Fruit fly (Drosophila melanogaster): Measurements from ENCODE around the gene tow.

tow gene

dm6 chr3L:6968961-6969814 is 26.5 kb downstream of the tow start, which contains the start of the genes Mis12 and CG9953 (continued):
- 0 out of 2 replicates have a peak, but pooled peaks have one; percentile 25 for TF ChIP-seq CG4730 (GFP tag; IDR thresholded peaks at IDR 0.05)
- TF ChIP-seq Six4 (GFP tag; optimal IDR thresholded peaks at IDR 0.05) = no peak
- peak; percentile 39 for TF ChIP-seq bcd (GFP tag; optimal IDR thresholded peaks at IDR 0.05)
- TF ChIP-seq ato (GFP tag; IDR thresholded peaks at IDR 0.05; ENCODE audit: partially characterized antibody) = no peak
- no peak for TF ChIP-seq cad (GFP tag; optimal IDR thresholded peaks at IDR 0.05)
- TF ChIP-seq disco-r (GFP tag; optimal IDR thresholded peaks at IDR 0.05) = no peak
- no peak for TF ChIP-seq CG13287 (GFP tag; IDR thresholded peaks at IDR 0.05; ENCODE audit: partially characterized antibody)
- TF ChIP-seq p53 (GFP tag; optimal IDR thresholded peaks at IDR 0.05) = no peak
- TF ChIP-seq CG13624 (GFP tag; optimal IDR thresholded peaks at IDR 0.05) = no peak
- peak; percentile 54 for TF ChIP-seq ssp (GFP tag; IDR thresholded peaks at IDR 0.05)
- no peak for TF ChIP-seq Hand (GFP tag; optimal IDR thresholded peaks at IDR 0.05)
- no peak for TF ChIP-seq corto (GFP tag; optimal IDR thresholded peaks at IDR 0.05)
- TF ChIP-seq nau (GFP tag; optimal IDR thresholded peaks at IDR 0.05) = no peak
- TF ChIP-seq CG1792 (GFP tag; optimal IDR thresholded peaks at IDR 0.05) = no peak
- peak; percentile 26 for TF ChIP-seq pzg (GFP tag; optimal IDR thresholded peaks at IDR 0.05)
- peak; percentile 10 for TF ChIP-seq Bteb2 (GFP tag; optimal IDR thresholded peaks at IDR 0.05)
- TF ChIP-seq Xbp1 (GFP tag; optimal IDR thresholded peaks at IDR 0.05) = peak; percentile 27
- peak; percentile 31; the same call in 1 of the 3 replicates for TF ChIP-seq tgo (GFP tag; IDR thresholded peaks at IDR 0.05)
- peak; percentile 5 for TF ChIP-seq CG9817 (tag; optimal IDR thresholded peaks at IDR 0.05)
- TF ChIP-seq MBD-R2 (GFP tag; IDR thresholded peaks at IDR 0.05) = peak; percentile 68
- no peak for TF ChIP-seq dan (GFP tag; IDR thresholded peaks at IDR 0.05)
- no peak for TF ChIP-seq insv (GFP tag; optimal IDR thresholded peaks at IDR 0.05)
- TF ChIP-seq tx (GFP tag; optimal IDR thresholded peaks at IDR 0.05) = no peak
- no peak for TF ChIP-seq Hmr (GFP tag; optimal IDR thresholded peaks at IDR 0.05)
- TF ChIP-seq E2f1 (GFP tag; IDR thresholded peaks at IDR 0.05) = no peak; the same call in 1 of the 2 replicates
- TF ChIP-seq CG31388 (GFP tag; optimal IDR thresholded peaks at IDR 0.05) = no peak
- peak; percentile 56 for TF ChIP-seq CG2712 (tag; optimal IDR thresholded peaks at IDR 0.05)
- no peak for TF ChIP-seq CG5953 (GFP tag; IDR thresholded peaks at IDR 0.05)
- no peak for TF ChIP-seq CG3407 (GFP tag; optimal IDR thresholded peaks at IDR 0.05)
- no peak for TF ChIP-seq chinmo (GFP tag; IDR thresholded peaks at IDR 0.05; ENCODE audit: partially characterized antibody)
- peak; percentile 21 for TF ChIP-seq CG1233 (GFP tag; optimal IDR thresholded peaks at IDR 0.05)
- TF ChIP-seq CG17612 (GFP tag; IDR thresholded peaks at IDR 0.05) = no peak
- TF ChIP-seq CG3995 (GFP tag; optimal IDR thresholded peaks at IDR 0.05) = no peak
- no peak for TF ChIP-seq Mes4 (GFP tag; optimal IDR thresholded peaks at IDR 0.05)
- TF ChIP-seq unc-4 (GFP tag; IDR thresholded peaks at IDR 0.05; ENCODE audit: partially characterized antibody) = no peak
- TF ChIP-seq CG5180 (GFP tag; optimal IDR thresholded peaks at IDR 0.05) = peak; percentile 59
- TF ChIP-seq Vsx1 (GFP tag; optimal IDR thresholded peaks at IDR 0.05) = no peak
- no peak for TF ChIP-seq hbn (GFP tag; IDR thresholded peaks at IDR 0.05; ENCODE audit: partially characterized antibody)
- no peak for TF ChIP-seq CG4404 (GFP tag; IDR thresholded peaks at IDR 0.05)
- TF ChIP-seq Hsf (GFP tag; optimal IDR thresholded peaks at IDR 0.05) = peak; percentile 39
- peak; percentile 36 for TF ChIP-seq CG2120 (GFP tag; optimal IDR thresholded peaks at IDR 0.05)
- no peak for TF ChIP-seq inv (GFP tag; IDR thresholded peaks at IDR 0.05; ENCODE audit: partially characterized antibody)
- TF ChIP-seq CG12659 (GFP tag; optimal IDR thresholded peaks at IDR 0.05) = peak; percentile 39
- no peak for TF ChIP-seq br (optimal IDR thresholded peaks at IDR 0.05)
- TF ChIP-seq Spps (tag; optimal IDR thresholded peaks at IDR 0.05) = no peak
- TF ChIP-seq zen2 (GFP tag; IDR thresholded peaks at IDR 0.05; ENCODE audit: partially characterized antibody) = no peak
- TF ChIP-seq jumu (GFP tag; optimal IDR thresholded peaks at IDR 0.05) = no peak
- no peak for TF ChIP-seq ash1 (GFP tag; optimal IDR thresholded peaks at IDR 0.05)
- peak; percentile 70 for TF ChIP-seq CG6689 (GFP tag; IDR thresholded peaks at IDR 0.05)
